Worm (Caenorhabditis elegans): Measurements from ENCODE around the gene Y80D4G.2.

Gene Y80D4G.2

DNA sequence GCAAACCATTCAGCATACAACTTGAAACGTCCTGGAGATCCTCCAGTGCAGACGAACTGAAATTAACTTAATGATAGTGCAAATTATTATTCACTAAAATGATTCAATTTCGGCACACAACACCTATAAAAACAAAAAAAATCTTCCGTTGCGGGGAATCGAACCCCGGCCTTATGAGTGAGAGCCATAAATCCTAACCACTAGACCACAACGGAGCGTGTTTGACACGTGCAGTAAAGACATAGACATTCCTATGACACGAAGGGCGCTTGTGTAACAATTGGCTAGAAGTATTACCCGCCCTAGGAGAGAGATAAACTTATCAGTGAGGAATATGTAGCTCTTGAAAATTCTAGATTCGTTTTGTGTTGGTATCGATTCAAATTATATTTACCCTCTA, 47.6 kb upstream of the Y80D4G.2 start (continued):
- no peak for TF ChIP-seq egrh-3 (GFP tag; IDR thresholded peaks at IDR 0.05)
- TF ChIP-seq ceh-100 (GFP tag; IDR thresholded peaks at IDR 0.05) = no peak; the same call in 1 of the 2 replicates
- TF ChIP-seq ztf-26 (tag; optimal IDR thresholded peaks at IDR 0.05) = no peak
- TF ChIP-seq Y56A3A.18 (GFP tag; IDR thresholded peaks at IDR 0.05) = peak; percentile 80; the same call in 1 of the 2 replicates
- TF ChIP-seq aptf-3 (GFP tag; IDR thresholded peaks at IDR 0.05) = peak; percentile 71; the same call in 1 of the 2 replicates
- no peak for TF ChIP-seq xnd-1 (tag; optimal IDR thresholded peaks at IDR 0.05)
- peak; percentile 61 for TF ChIP-seq hlh-12 (tag; optimal IDR thresholded peaks at IDR 0.05)
- no peak for TF ChIP-seq F57A8.1 (GFP tag; optimal IDR thresholded peaks at IDR 0.05)
- TF ChIP-seq hrde-1 (tag; optimal IDR thresholded peaks at IDR 0.05; ENCODE audit: borderline replicate concordance) = peak; percentile 5
- TF ChIP-seq nhr-120 (GFP tag; IDR thresholded peaks at IDR 0.05) = no peak
- no peak for TF ChIP-seq F57C9.4 (tag; optimal IDR thresholded peaks at IDR 0.05)
- TF ChIP-seq ztf-6 (GFP tag; IDR thresholded peaks at IDR 0.05) = no peak
- no peak for TF ChIP-seq ceh-79 (tag; optimal IDR thresholded peaks at IDR 0.05)
- TF ChIP-seq fkh-3 (tag; optimal IDR thresholded peaks at IDR 0.05) = no peak
- TF ChIP-seq B0035.1 (tag; optimal IDR thresholded peaks at IDR 0.05) = no peak
- TF ChIP-seq Y53F4B.3 (GFP tag; IDR thresholded peaks at IDR 0.05) = no peak
- TF ChIP-seq hmg-20 (GFP tag; IDR thresholded peaks at IDR 0.05) = peak; percentile 65; the same call in 1 of the 2 replicates
- TF ChIP-seq lsy-27 (tag; optimal IDR thresholded peaks at IDR 0.05; ENCODE audit: borderline replicate concordance, insufficient read depth) = peak; percentile 20
- TF ChIP-seq efl-1 (GFP tag; optimal IDR thresholded peaks at IDR 0.05) = no peak
- TF ChIP-seq F22D6.2 (tag; optimal IDR thresholded peaks at IDR 0.05) = no peak
- peak in 1 of 2 experiments; percentile 30 for TF ChIP-seq rec-8 (tag; optimal IDR thresholded peaks at IDR 0.05)
- peak; percentile 62 for TF ChIP-seq snpc-3.4 (tag; optimal IDR thresholded peaks at IDR 0.05)
- no peak for TF ChIP-seq F39B2.1 (GFP tag; IDR thresholded peaks at IDR 0.05)
- TF ChIP-seq lin-26 (GFP tag; IDR thresholded peaks at IDR 0.05) = peak; percentile 77; the same call in 1 of the 2 replicates
- no peak for TF ChIP-seq C06A6.2 (GFP tag; conservative IDR thresholded peaks at IDR 0.05)
- TF ChIP-seq ceh-40 (GFP tag; IDR thresholded peaks at IDR 0.05) = 0 out of 2 replicates have a peak, but pooled peaks have one; percentile 44
- TF ChIP-seq ztf-22 (GFP tag; optimal IDR thresholded peaks at IDR 0.05) = no peak
- TF ChIP-seq lin-54 (GFP tag; optimal IDR thresholded peaks at IDR 0.05) = peak; percentile 20
- 0 out of 2 replicates have a peak, but pooled peaks have one; percentile 39 for TF ChIP-seq C17E4.6 (GFP tag; IDR thresholded peaks at IDR 0.05)
- peak; percentile 19 for TF ChIP-seq dpl-1 (GFP tag; optimal IDR thresholded peaks at IDR 0.05)
- TF ChIP-seq nhr-80 (tag; optimal IDR thresholded peaks at IDR 0.05) = peak; percentile 25
- no peak for TF ChIP-seq lin-35 (GFP tag; optimal IDR thresholded peaks at IDR 0.05)
- TF ChIP-seq repo-1 (tag; optimal IDR thresholded peaks at IDR 0.05) = peak; percentile 1
- TF ChIP-seq cebp-2 (GFP tag; IDR thresholded peaks at IDR 0.05) = no peak
- TF ChIP-seq rpc-1 (optimal IDR thresholded peaks at IDR 0.05) = peak; percentile 71
- peak; percentile 88 for TF ChIP-seq rpc-1 (tag; optimal IDR thresholded peaks at IDR 0.05)
- TF ChIP-seq nhr-90 (tag; optimal IDR thresholded peaks at IDR 0.05) = peak; percentile 59
- no peak for TF ChIP-seq Y79H2A.3 (GFP tag; conservative IDR thresholded peaks at IDR 0.05)
- no peak for TF ChIP-seq tbx-9 (tag; optimal IDR thresholded peaks at IDR 0.05; ENCODE audit: borderline replicate concordance)
- TF ChIP-seq D2030.7 (GFP tag; IDR thresholded peaks at IDR 0.05) = 0 out of 2 replicates have a peak, but pooled peaks have one; percentile 20
- TF ChIP-seq madf-10 (tag; optimal IDR thresholded peaks at IDR 0.05) = peak; percentile 5
- no peak for TF ChIP-seq mcd-1 (GFP tag; IDR thresholded peaks at IDR 0.05)
- TF ChIP-seq ceh-27 (GFP tag; optimal IDR thresholded peaks at IDR 0.05) = peak; percentile 34
- no peak for TF ChIP-seq ztf-3 (GFP tag; optimal IDR thresholded peaks at IDR 0.05)
- TF ChIP-seq B0336.3 (GFP tag; IDR thresholded peaks at IDR 0.05) = no peak
- TF ChIP-seq nhr-179 (tag; optimal IDR thresholded peaks at IDR 0.05) = no peak
- no peak for TF ChIP-seq unc-62 (GFP tag; optimal IDR thresholded peaks at IDR 0.05)
- TF ChIP-seq F10E7.11 (tag; optimal IDR thresholded peaks at IDR 0.05) = no peak
- TF ChIP-seq hlh-26 (GFP tag; conservative IDR thresholded peaks at IDR 0.05) = no peak
